Worm (Caenorhabditis elegans): Measurements from ENCODE around the gene Y38E10A.33.

- TF ChIP-seq elt-3 (tag; optimal IDR thresholded peaks at IDR 0.05) (no peak), snpc-4 (tag; optimal IDR thresholded peaks at IDR 0.05) (no peak), nhr-25 (tag; optimal IDR thresholded peaks at IDR 0.05) (no peak), fkh-10 (GFP tag; optimal IDR thresholded peaks at IDR 0.05) (no peak), nhr-28 (tag; optimal IDR thresholded peaks at IDR 0.05) (no peak), nhr-77 (tag; optimal IDR thresholded peaks at IDR 0.05) (no peak), tbx-2 (tag; optimal IDR thresholded peaks at IDR 0.05) (no peak), daf-12 (tag; optimal IDR thresholded peaks at IDR 0.05) (no peak), ZK546.5 (tag; optimal IDR thresholded peaks at IDR 0.05) (no peak)
Measured at ce11 chrII:12634749-12635318, 44.6 kb downstream of the Y38E10A.33 start, which contains the start of gene Y38E10A.17.
